Worm (Caenorhabditis elegans) whole organism, mixed stage, embryonic: Measurements from ENCODE around the gene rund-1.

ENCODE experiments used
- ces-1 ChIP-seq: fragments of 150-350 bp; optimal IDR thresholded peaks from 2 replicates; lab custom pipeline; 2014; ENCODE audit warnings: missing biosample characterization, missing genetic modification reagents, missing genetic modification characterization
- elt-3 ChIP-seq: fragments of 150-350 bp; optimal IDR thresholded peaks from 2 replicates; lab custom pipeline; 2014; ENCODE audit warnings: missing biosample characterization, missing genetic modification characterization
- lin-13 ChIP-seq: fragments of 150-350 bp; optimal IDR thresholded peaks from 2 replicates; lab custom pipeline; 2014; ENCODE audit warnings: missing biosample characterization, missing genetic modification characterization
- lsy-2 ChIP-seq: fragments of 150-350 bp; optimal IDR thresholded peaks from 2 replicates; lab custom pipeline; 2014; ENCODE audit warnings: missing biosample characterization, missing genetic modification characterization
- mls-2 ChIP-seq: sonication (generic microtip); optimal IDR thresholded peaks from 2 replicates; lab custom pipeline; 2016; ENCODE audit warnings: mild to moderate bottlenecking, missing genetic modification characterization, moderate library complexity, missing compliant biosample characterization
- nhr-12 ChIP-seq: fragments of 150-350 bp; optimal IDR thresholded peaks from 2 replicates; lab custom pipeline; 2014; ENCODE audit warnings: missing biosample characterization, missing genetic modification characterization
- nhr-2 ChIP-seq: fragments of 150-350 bp; optimal IDR thresholded peaks from 2 replicates; lab custom pipeline; 2014; ENCODE audit warnings: missing biosample characterization, missing genetic modification characterization
- nhr-28 ChIP-seq: fragments of 150-350 bp; optimal IDR thresholded peaks from 2 replicates; lab custom pipeline; 2014; ENCODE audit warnings: missing biosample characterization, missing genetic modification characterization
- pha-4 ChIP-seq: fragments of 150-350 bp; optimal IDR thresholded peaks from 2 replicates; lab custom pipeline; 2018; ENCODE audit warnings: missing biosample characterization, missing genetic modification reagents, missing genetic modification characterization
- snpc-4 ChIP-seq: fragments of 150-350 bp; optimal IDR thresholded peaks from 2 replicates; lab custom pipeline; 2014; ENCODE audit warnings: missing biosample characterization, missing genetic modification characterization
- unc-62 ChIP-seq: fragments of 150-350 bp; optimal IDR thresholded peaks from 2 replicates; lab custom pipeline; 2014; ENCODE audit warnings: missing biosample characterization, missing genetic modification reagents, missing genetic modification characterization

DNA sequence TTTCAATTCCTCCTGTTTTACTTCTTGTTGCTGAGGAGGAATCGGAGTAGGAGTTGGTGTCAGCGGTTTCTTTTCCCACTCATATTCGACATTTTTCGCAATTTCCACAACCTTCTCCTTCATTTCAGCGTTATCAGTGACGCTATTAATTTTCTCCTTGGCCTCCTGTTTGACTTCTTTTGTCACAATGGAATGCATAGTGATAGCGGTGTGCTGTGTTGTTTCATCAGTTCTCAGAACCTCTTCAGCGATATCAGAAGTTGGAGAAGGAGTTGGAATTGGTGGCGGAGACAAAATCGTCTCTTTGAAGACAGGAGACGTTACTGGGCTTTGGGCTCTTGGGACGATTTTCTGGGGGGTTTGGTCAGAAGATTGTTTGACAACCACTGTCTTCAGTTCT, 15.1 kb downstream of the rund-1 start:
- TF ChIP-seq unc-62 (GFP tag; lab: Kevin White, UChicago) (no peak), pha-4 (tag; lab: Kevin White, UChicago) (no peak), lsy-2 (no peak), nhr-2 (tag; lab: Kevin White, UChicago) (no peak), mls-2 (tag; lab: Kevin White, UChicago) (no peak), nhr-28 (tag; lab: Kevin White, UChicago) (no peak), snpc-4 (no peak), ces-1 (GFP tag; lab: Kevin White, UChicago) (no peak), elt-3 (tag; lab: Kevin White, UChicago) (no peak), nhr-12 (tag; lab: Kevin White, UChicago) (no peak), lin-13 (no peak)
